Fruit fly (Drosophila melanogaster) whole organism, embryonic: ENCODE results near the gene nonA.
A peak's percentile ranks its signal among the peaks of the same experiment; 100 is the strongest.

Experiments used
- Blimp-1 ChIP-seq: fragments of 200-800 bp; sonication (Bioruptor generic); optimal IDR thresholded peaks from 3 replicates; lab custom pipeline; 2018; ENCODE audit warnings: missing biosample characterization, missing genetic modification characterization, mild to moderate bottlenecking, moderate library complexity, missing genetic modification reagents
- CG10321 ChIP-seq: fragments of 200-800 bp; sonication (Bioruptor generic); IDR thresholded peaks from 2 replicates; pipeline ENCODE4 v1.3.6; 2022; ENCODE audit warnings: missing biosample characterization, missing genetic modification characterization
- CG11456 ChIP-seq: fragments of 200-800 bp; sonication (Bioruptor generic); IDR thresholded peaks from 3 replicates; pipeline ENCODE4 v1.3.6; 2022; ENCODE audit warnings: missing biosample characterization, missing genetic modification characterization
- CG12236 ChIP-seq: fragments of 200-800 bp; sonication (Bioruptor generic); optimal IDR thresholded peaks from 2 replicates; lab custom pipeline; 2016; ENCODE audit warnings: missing biosample characterization, missing genetic modification characterization
- CG13775 ChIP-seq: fragments of 200-800 bp; sonication (Bioruptor generic); optimal IDR thresholded peaks from 3 replicates; lab custom pipeline; 2017; ENCODE audit warnings: missing biosample characterization, mild to moderate bottlenecking, missing genetic modification characterization
- CG14860 ChIP-seq: fragments of 200-800 bp; sonication (Bioruptor generic); IDR thresholded peaks from 3 replicates; pipeline ENCODE4 v1.3.6; 2022; ENCODE audit warnings: missing biosample characterization, missing genetic modification characterization; ENCODE audit not compliant: partially characterized antibody
- CG15479 ChIP-seq: fragments of 200-800 bp; sonication (Bioruptor generic); optimal IDR thresholded peaks from 3 replicates; lab custom pipeline; 2019; ENCODE audit warnings: missing biosample characterization, mild to moderate bottlenecking, missing genetic modification characterization, moderate library complexity
- CG15696 ChIP-seq: fragments of 200-800 bp; sonication (Bioruptor generic); optimal IDR thresholded peaks from 2 replicates; lab custom pipeline; 2019; ENCODE audit warnings: missing biosample characterization, mild to moderate bottlenecking, missing genetic modification characterization, moderate library complexity
- CG16813 ChIP-seq: fragments of 200-800 bp; sonication (Bioruptor generic); IDR thresholded peaks from 3 replicates; pipeline ENCODE4 v1.3.6; 2022; ENCODE audit warnings: missing biosample characterization, missing genetic modification characterization; ENCODE audit not compliant: partially characterized antibody
- CG17829 ChIP-seq: fragments of 200-800 bp; optimal IDR thresholded peaks from 2 replicates; lab custom pipeline; 2019; ENCODE audit warnings: missing biosample characterization, mild to moderate bottlenecking, missing genetic modification characterization, moderate library complexity
- CG17912 ChIP-seq: fragments of 200-800 bp; sonication (Bioruptor generic); optimal IDR thresholded peaks from 2 replicates; lab custom pipeline; 2018; ENCODE audit warnings: missing biosample characterization, mild to moderate bottlenecking, missing genetic modification characterization
- CG4282 ChIP-seq: fragments of 200-800 bp; sonication (Bioruptor generic); optimal IDR thresholded peaks from 2 replicates; lab custom pipeline; 2016; ENCODE audit warnings: missing biosample characterization, missing genetic modification characterization
- CG4404 ChIP-seq: fragments of 200-800 bp; sonication (Bioruptor generic); IDR thresholded peaks from 2 replicates; pipeline ENCODE4 v1.3.6; 2022; ENCODE audit warnings: missing biosample characterization, missing genetic modification characterization
- CG8290 ChIP-seq, 3 experiments: fragments of 200-800 bp; sonication (Bioruptor generic); optimal IDR thresholded peaks; 2 replicates each; lab custom pipeline; 2016 to 2019; ENCODE audit warnings: missing biosample characterization in 3 of 3, missing genetic modification characterization in 3 of 3, mild to moderate bottlenecking in 2 of 3, moderate library complexity in 1 of 3
- CG9727 ChIP-seq: fragments of 200-800 bp; sonication (Bioruptor generic); optimal IDR thresholded peaks from 3 replicates; lab custom pipeline; 2017; ENCODE audit warnings: missing biosample characterization, mild to moderate bottlenecking, missing genetic modification characterization
- CG9932 ChIP-seq: fragments of 200-800 bp; sonication (Bioruptor generic); IDR thresholded peaks from 2 replicates; pipeline ENCODE4 v1.3.6; 2022; ENCODE audit warnings: missing biosample characterization, missing genetic modification characterization
- Camta ChIP-seq: fragments of 200-800 bp; sonication (Bioruptor generic); optimal IDR thresholded peaks from 2 replicates; lab custom pipeline; 2016; ENCODE audit warnings: missing biosample characterization, missing genetic modification characterization
- Dek ChIP-seq: fragments of 200-800 bp; sonication (Bioruptor generic); optimal IDR thresholded peaks from 3 replicates; lab custom pipeline; 2019; ENCODE audit warnings: missing biosample characterization, mild to moderate bottlenecking, missing genetic modification characterization, moderate library complexity
- Dip3 ChIP-seq: fragments of 200-800 bp; sonication (Bioruptor generic); optimal IDR thresholded peaks from 3 replicates; lab custom pipeline; 2016; ENCODE audit warnings: missing biosample characterization, missing genetic modification characterization
- Dp ChIP-seq: fragments of 200-800 bp; sonication (Bioruptor generic); optimal IDR thresholded peaks from 2 replicates; lab custom pipeline; 2018; ENCODE audit warnings: missing biosample characterization, mild to moderate bottlenecking, missing genetic modification characterization, moderate library complexity
- Dref ChIP-seq: fragments of 200-800 bp; sonication (Bioruptor generic); IDR thresholded peaks from 2 replicates; pipeline ENCODE4 v1.3.6; 2022; ENCODE audit warnings: missing biosample characterization, missing genetic modification characterization
- Ets65A ChIP-seq: fragments of 200-800 bp; sonication (Bioruptor generic); peaks from one replicate; lab custom pipeline; 2016; ENCODE audit warnings: missing biosample characterization, missing genetic modification characterization
- Fer3 ChIP-seq: fragments of 200-800 bp; sonication (Bioruptor generic); optimal IDR thresholded peaks from 2 replicates; lab custom pipeline; 2018; ENCODE audit warnings: missing biosample characterization, mild to moderate bottlenecking, missing genetic modification characterization, moderate library complexity
- H15 ChIP-seq: fragments of 200-800 bp; sonication (Bioruptor generic); IDR thresholded peaks from 3 replicates; pipeline ENCODE4 v1.3.6; 2022; ENCODE audit warnings: missing biosample characterization, missing genetic modification characterization
- Hmr ChIP-seq: fragments of 200-800 bp; sonication (Bioruptor generic); optimal IDR thresholded peaks from 3 replicates; lab custom pipeline; 2017; ENCODE audit warnings: mild to moderate bottlenecking, missing biosample characterization, missing genetic modification reagents, missing genetic modification characterization
- Hr51 ChIP-seq, 2 experiments: fragments of 200-800 bp; sonication (Bioruptor generic); optimal IDR thresholded peaks; 2 replicates in 1 of 2; 3 replicates in 1 of 2; lab custom pipeline; 2016 to 2018; ENCODE audit warnings: missing biosample characterization in 2 of 2, missing genetic modification characterization in 2 of 2, mild to moderate bottlenecking in 1 of 2, moderate library complexity in 1 of 2
- Nf-YB ChIP-seq: fragments of 200-800 bp; sonication (Bioruptor generic); optimal IDR thresholded peaks from 3 replicates; lab custom pipeline; 2019; ENCODE audit warnings: missing biosample characterization, mild to moderate bottlenecking, missing genetic modification characterization, moderate library complexity
- Xbp1 ChIP-seq: fragments of 200-800 bp; sonication (Bioruptor generic); optimal IDR thresholded peaks from 3 replicates; lab custom pipeline; 2016; ENCODE audit warnings: missing biosample characterization, mild to moderate bottlenecking, missing genetic modification characterization
- bbx ChIP-seq: fragments of 200-800 bp; sonication (Bioruptor generic); IDR thresholded peaks from 2 replicates; pipeline ENCODE4 v1.3.6; 2022; ENCODE audit warnings: missing biosample characterization, missing genetic modification characterization; ENCODE audit not compliant: partially characterized antibody
- croc ChIP-seq: fragments of 200-800 bp; sonication (Bioruptor generic); conservative IDR thresholded peaks from 3 replicates; pipeline ENCODE4 v1.3.6; 2022; ENCODE audit warnings: missing biosample characterization, missing genetic modification characterization
- dan ChIP-seq: fragments of 200-800 bp; sonication (Bioruptor generic); IDR thresholded peaks from 2 replicates; pipeline ENCODE4 v1.3.6; 2022; ENCODE audit warnings: missing biosample characterization, missing genetic modification characterization
- eve ChIP-seq, 2 experiments: fragments of >200 bp; optimal IDR thresholded peaks; 2 replicates each; lab custom pipeline; 2017; ENCODE audit warnings: missing biosample characterization in 2 of 2, missing genetic modification characterization in 2 of 2
- eyg ChIP-seq: fragments of 200-800 bp; sonication (Bioruptor generic); optimal IDR thresholded peaks from 3 replicates; lab custom pipeline; 2016; ENCODE audit warnings: missing biosample characterization, missing genetic modification characterization
- gt ChIP-seq: fragments of 200-800 bp; sonication (Bioruptor generic); IDR thresholded peaks from 2 replicates; pipeline ENCODE4 v1.3.6; 2022; ENCODE audit warnings: missing biosample characterization, missing genetic modification characterization
- kay ChIP-seq: fragments of 200-800 bp; sonication (Bioruptor generic); optimal IDR thresholded peaks from 2 replicates; lab custom pipeline; 2016; ENCODE audit warnings: missing biosample characterization, missing genetic modification characterization
- mirr ChIP-seq: fragments of 200-800 bp; sonication (Bioruptor generic); optimal IDR thresholded peaks from 3 replicates; lab custom pipeline; 2018; ENCODE audit warnings: missing biosample characterization, mild to moderate bottlenecking, missing genetic modification characterization
- nau ChIP-seq: fragments of 200-800 bp; sonication (Bioruptor generic); optimal IDR thresholded peaks from 3 replicates; lab custom pipeline; 2017; ENCODE audit warnings: missing biosample characterization, mild to moderate bottlenecking, missing genetic modification characterization, missing genetic modification reagents
- oc ChIP-seq: fragments of 200-800 bp; sonication (Bioruptor generic); optimal IDR thresholded peaks from 2 replicates; lab custom pipeline; 2018; ENCODE audit warnings: missing biosample characterization, mild to moderate bottlenecking, missing genetic modification characterization, moderate library complexity
- otp ChIP-seq: fragments of 200-800 bp; sonication (Bioruptor generic); IDR thresholded peaks from 3 replicates; pipeline ENCODE4, ENCODE4 v1.3.6; 2022; ENCODE audit warnings: missing biosample characterization, missing genetic modification characterization
- pnt ChIP-seq: fragments of 200-800 bp; sonication (Bioruptor generic); optimal IDR thresholded peaks from 3 replicates; lab custom pipeline; 2016; ENCODE audit warnings: missing biosample characterization, missing genetic modification characterization
- run ChIP-seq: fragments of 200-800 bp; sonication (Bioruptor generic); optimal IDR thresholded peaks from 3 replicates; lab custom pipeline; 2018; ENCODE audit warnings: missing biosample characterization, mild to moderate bottlenecking, missing genetic modification characterization
- sens ChIP-seq: fragments of 200-800 bp; sonication (Bioruptor generic); peaks from one replicate; lab custom pipeline; 2016; ENCODE audit warnings: missing biosample characterization, missing genetic modification characterization
- sisA ChIP-seq: fragments of 200-800 bp; sonication (Bioruptor generic); IDR thresholded peaks from 2 replicates; pipeline ENCODE4 v1.3.6; 2022; ENCODE audit warnings: missing biosample characterization, missing genetic modification characterization
- slbo ChIP-seq: fragments of 200-800 bp; sonication (Bioruptor generic); IDR thresholded peaks from 2 replicates; pipeline ENCODE4 v1.3.6; 2022; ENCODE audit warnings: missing biosample characterization, missing genetic modification characterization
- stc ChIP-seq: fragments of 200-800 bp; sonication (Bioruptor generic); IDR thresholded peaks from 2 replicates; pipeline ENCODE4 v1.3.6; 2022; ENCODE audit warnings: missing biosample characterization, missing genetic modification characterization
- stwl ChIP-seq: fragments of 200-800 bp; sonication (Bioruptor generic); optimal IDR thresholded peaks from 3 replicates; lab custom pipeline; 2018; ENCODE audit warnings: missing biosample characterization, mild to moderate bottlenecking, missing genetic modification characterization, moderate library complexity
- tap ChIP-seq: fragments of 200-800 bp; optimal IDR thresholded peaks from 3 replicates; lab custom pipeline; 2019; ENCODE audit warnings: missing biosample characterization, mild to moderate bottlenecking, missing genetic modification characterization, moderate library complexity
- trem ChIP-seq: fragments of 200-800 bp; optimal IDR thresholded peaks from 3 replicates; lab custom pipeline; 2019; ENCODE audit warnings: missing biosample characterization, mild to moderate bottlenecking, missing genetic modification characterization, moderate library complexity
- tup ChIP-seq: fragments of 200-800 bp; sonication (Bioruptor generic); optimal IDR thresholded peaks from 2 replicates; lab custom pipeline; 2016; ENCODE audit warnings: missing biosample characterization, mild to moderate bottlenecking, missing genetic modification characterization, moderate library complexity
- unc-4 ChIP-seq: fragments of 200-800 bp; sonication (Bioruptor generic); IDR thresholded peaks from 2 replicates; pipeline ENCODE4 v1.3.6; 2022; ENCODE audit warnings: missing biosample characterization, missing genetic modification characterization; ENCODE audit not compliant: partially characterized antibody
- wor ChIP-seq: fragments of 200-800 bp; sonication (Bioruptor generic); IDR thresholded peaks from 2 replicates; pipeline ENCODE4 v1.3.6; 2022; ENCODE audit warnings: missing biosample characterization, missing genetic modification characterization

Gene nonA

dm6 chrX:16321037-16321436 is 40.3 kb upstream of the nonA start (continued):
- no peak for TF ChIP-seq Camta
- TF ChIP-seq slbo (GFP tag; lab: Robert Waterston, UW) = no peak
- TF ChIP-seq Nf-YB (GFP tag; lab: Kevin White, UChicago) = no peak
- no peak for TF ChIP-seq mirr (GFP tag; lab: Kevin White, UChicago)
- TF ChIP-seq CG13775 (GFP tag; lab: Kevin White, UChicago) = no peak
- no peak for TF ChIP-seq CG4404 (GFP tag; lab: Robert Waterston, UW)
- no peak for TF ChIP-seq CG15696 (tag; lab: Kevin White, UChicago)
- no peak for TF ChIP-seq Xbp1 (GFP tag; lab: Kevin White, UChicago)
- TF ChIP-seq wor (GFP tag; lab: Robert Waterston, UW) = no peak
- TF ChIP-seq tap (tag; lab: Kevin White, UChicago) = no peak
- 0 out of 3 replicates have a peak, but pooled peaks have one; percentile 42 for TF ChIP-seq CG16813
- TF ChIP-seq nau = no peak
- no peak for TF ChIP-seq oc (tag; lab: Kevin White, UChicago)
- peak; percentile 62 for TF ChIP-seq Dref (GFP tag; lab: Robert Waterston, UW)
- TF ChIP-seq pnt = no peak
- TF ChIP-seq sisA (GFP tag; lab: Robert Waterston, UW) = no peak
- TF ChIP-seq Ets65A (GFP tag; lab: Kevin White, UChicago) = no peak
- no peak for TF ChIP-seq H15
- no peak for TF ChIP-seq CG10321
- no peak for TF ChIP-seq CG17829 (tag; lab: Kevin White, UChicago)
- TF ChIP-seq Hr51 (GFP tag; optimal IDR thresholded peaks at IDR 0.05; lab: Kevin White, UChicago) = no peak
- TF ChIP-seq CG8290 (GFP tag; optimal IDR thresholded peaks at IDR 0.05; lab: Kevin White, UChicago) = no peak
- TF ChIP-seq CG8290 (tag; optimal IDR thresholded peaks at IDR 0.05; lab: Kevin White, UChicago) = no peak
- TF ChIP-seq gt (GFP tag; lab: Robert Waterston, UW) = no peak
- no peak for TF ChIP-seq Fer3 (tag; lab: Kevin White, UChicago)
- TF ChIP-seq eve (GFP tag; optimal IDR thresholded peaks at IDR 0.05; lab: Kevin White, UChicago) = no peak
- no peak for TF ChIP-seq kay
- peak; percentile 19; the same call in 1 of the 2 replicates for TF ChIP-seq unc-4 (GFP tag; lab: Robert Waterston, UW)
- TF ChIP-seq stwl (tag; lab: Kevin White, UChicago) = no peak
- TF ChIP-seq tup (GFP tag; lab: Kevin White, UChicago) = no peak
- no peak for TF ChIP-seq CG11456 (GFP tag; lab: Robert Waterston, UW)
- TF ChIP-seq run (tag; lab: Kevin White, UChicago) = peak; percentile 11
- no peak for TF ChIP-seq eyg (GFP tag; lab: Kevin White, UChicago)
- no peak for TF ChIP-seq CG9727 (GFP tag; lab: Kevin White, UChicago)
- TF ChIP-seq stc (GFP tag; lab: Robert Waterston, UW) = no peak
- no peak for TF ChIP-seq CG9932 (GFP tag; lab: Robert Waterston, UW)
- TF ChIP-seq sens (GFP tag; lab: Kevin White, UChicago) = no peak
- TF ChIP-seq trem (tag; lab: Kevin White, UChicago) = no peak
- TF ChIP-seq CG14860 (GFP tag; lab: Robert Waterston, UW) = no peak
- no peak for TF ChIP-seq Blimp-1 (GFP tag; lab: Kevin White, UChicago)
- TF ChIP-seq Dek (tag; lab: Kevin White, UChicago) = no peak
- no peak for TF ChIP-seq CG15479
- no peak for TF ChIP-seq dan (GFP tag; lab: Robert Waterston, UW)
- TF ChIP-seq bbx = peak; percentile 42; the same call in 1 of the 2 replicates
- TF ChIP-seq Hmr (GFP tag; lab: Kevin White, UChicago) = no peak
- TF ChIP-seq croc (GFP tag; lab: Robert Waterston, UW) = no peak
- TF ChIP-seq otp (GFP tag; lab: Robert Waterston, UW) = no peak
- no peak for TF ChIP-seq CG4282 (GFP tag; lab: Kevin White, UChicago)
- TF ChIP-seq Dip3 (GFP tag; lab: Kevin White, UChicago) = no peak
- peak; percentile 82 for TF ChIP-seq Dp (GFP tag; lab: Kevin White, UChicago)
- no peak for TF ChIP-seq CG12236
- TF ChIP-seq CG17912 (GFP tag; lab: Kevin White, UChicago) = no peak
